Fruit fly (Drosophila melanogaster) Kc167 (cell line): ENCODE results near the gene Hrb27C.

Source experiments
- Myc ChIP-seq: fragments of >200 bp; optimal IDR thresholded peaks from 2 replicates; lab custom pipeline; 2017; ENCODE audit warnings: missing external identifiers
- Sin3A ChIP-seq: fragments of >200 bp; optimal IDR thresholded peaks from 2 replicates; lab custom pipeline; 2018; ENCODE audit warnings: missing external identifiers
- h ChIP-seq: fragments of >200 bp; optimal IDR thresholded peaks from 3 replicates; lab custom pipeline; 2018; ENCODE audit warnings: missing external identifiers
- insv ChIP-seq: fragments of >200 bp; optimal IDR thresholded peaks from 3 replicates; lab custom pipeline; 2018; ENCODE audit warnings: missing external identifiers
- psq ChIP-seq: fragments of >200 bp; optimal IDR thresholded peaks from 2 replicates; lab custom pipeline; 2017; ENCODE audit warnings: missing external identifiers

DNA sequence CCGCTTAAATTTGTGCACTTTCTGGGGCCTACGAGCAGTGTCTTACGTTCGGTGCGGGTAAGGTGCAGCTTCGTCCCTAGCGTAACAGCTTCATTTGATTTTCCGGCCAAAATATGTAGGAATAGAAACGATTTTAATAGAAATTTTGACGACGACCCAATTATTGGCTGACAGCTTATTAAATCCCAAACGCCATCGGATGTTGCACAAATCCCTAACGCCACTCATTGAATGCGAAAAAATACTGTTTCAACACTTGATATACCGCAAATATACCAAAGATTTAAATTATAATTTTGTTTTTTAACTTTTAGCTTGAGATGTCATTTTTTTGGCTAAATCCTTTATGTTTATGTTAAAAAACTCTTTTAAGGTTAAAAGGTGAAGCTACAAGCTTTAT, 24.6 kb downstream of the Hrb27C start, which contains the start of gene Fgop2:
- TF ChIP-seq psq (lab: Kevin White, UChicago) (no peak), h (no peak), Sin3A (lab: Kevin White, UChicago) (no peak), insv (lab: Kevin White, UChicago) (no peak), Myc (lab: Kevin White, UChicago) (no peak)
